Fruit fly (Drosophila melanogaster) whole organism, embryonic: ENCODE measurements around the gene CG43645.

Source experiments
- Abd-B ChIP-seq: fragments of 200-800 bp; sonication (Bioruptor generic); optimal IDR thresholded peaks from 2 replicates; lab custom pipeline; 2018; ENCODE audit warnings: missing biosample characterization, mild to moderate bottlenecking, missing genetic modification characterization, moderate library complexity
- Awh ChIP-seq: fragments of 200-800 bp; sonication (Bioruptor generic); IDR thresholded peaks from 2 replicates; pipeline ENCODE4, ENCODE4 v1.3.6; 2022; ENCODE audit warnings: missing biosample characterization, missing genetic modification characterization
- Bteb2 ChIP-seq: fragments of 200-800 bp; sonication (Bioruptor generic); optimal IDR thresholded peaks from 2 replicates; lab custom pipeline; 2016; ENCODE audit warnings: missing biosample characterization, missing genetic modification characterization
- CG10431 ChIP-seq: fragments of 200-800 bp; sonication (Bioruptor generic); optimal IDR thresholded peaks from 3 replicates; lab custom pipeline; 2018; ENCODE audit warnings: missing biosample characterization, mild to moderate bottlenecking, missing genetic modification characterization
- CG10565 ChIP-seq: fragments of 200-800 bp; sonication (Bioruptor generic); optimal IDR thresholded peaks from 3 replicates; lab custom pipeline; 2016; ENCODE audit warnings: missing biosample characterization, mild to moderate bottlenecking, missing genetic modification characterization
- CG10959 ChIP-seq: fragments of 200-800 bp; sonication (Bioruptor generic); IDR thresholded peaks from 2 replicates; pipeline ENCODE4 v1.3.6; 2022; ENCODE audit warnings: missing biosample characterization, missing genetic modification characterization
- CG11456 ChIP-seq: fragments of 200-800 bp; sonication (Bioruptor generic); IDR thresholded peaks from 3 replicates; pipeline ENCODE4 v1.3.6; 2022; ENCODE audit warnings: missing biosample characterization, missing genetic modification characterization
- CG13287 ChIP-seq: fragments of 200-800 bp; sonication (Bioruptor generic); IDR thresholded peaks from 2 replicates; pipeline ENCODE4 v1.3.6; 2022; ENCODE audit warnings: missing biosample characterization, missing genetic modification characterization; ENCODE audit not compliant: partially characterized antibody
- CG13424 ChIP-seq: fragments of 200-800 bp; sonication (Bioruptor generic); optimal IDR thresholded peaks from 2 replicates; lab custom pipeline; 2019; ENCODE audit warnings: missing biosample characterization, mild to moderate bottlenecking, missing genetic modification characterization, moderate library complexity
- CG14050 ChIP-seq: fragments of 200-800 bp; sonication (Bioruptor generic); IDR thresholded peaks from 3 replicates; pipeline ENCODE4 v1.3.6; 2022; ENCODE audit warnings: missing biosample characterization, missing genetic modification characterization
- CG1647 ChIP-seq: fragments of 200-800 bp; sonication (Bioruptor generic); optimal IDR thresholded peaks from 3 replicates; lab custom pipeline; 2016; ENCODE audit warnings: missing biosample characterization, missing genetic modification characterization
- CG16815 ChIP-seq: fragments of 200-800 bp; sonication (Bioruptor generic); optimal IDR thresholded peaks from 3 replicates; lab custom pipeline; 2017; ENCODE audit warnings: missing biosample characterization, mild to moderate bottlenecking, missing genetic modification characterization
- CG17802 ChIP-seq: fragments of 200-800 bp; sonication (Bioruptor generic); optimal IDR thresholded peaks from 2 replicates; lab custom pipeline; 2018; ENCODE audit warnings: missing biosample characterization, mild to moderate bottlenecking, missing genetic modification characterization, moderate library complexity
- CG2199 ChIP-seq: fragments of 200-800 bp; sonication (Bioruptor generic); IDR thresholded peaks from 3 replicates; pipeline ENCODE4 v1.3.6; 2022; ENCODE audit warnings: missing biosample characterization, missing genetic modification characterization
- CG31388 ChIP-seq: fragments of 200-800 bp; sonication (Bioruptor generic); optimal IDR thresholded peaks from 2 replicates; lab custom pipeline; 2016; ENCODE audit warnings: missing biosample characterization, missing genetic modification characterization
- CG5953 ChIP-seq: fragments of 200-800 bp; sonication (Bioruptor generic); IDR thresholded peaks from 2 replicates; pipeline ENCODE4 v1.3.6; 2022; ENCODE audit warnings: missing biosample characterization, missing genetic modification characterization
- CG7839 ChIP-seq: fragments of 200-800 bp; sonication (Bioruptor generic); optimal IDR thresholded peaks from 3 replicates; lab custom pipeline; 2018; ENCODE audit warnings: missing biosample characterization, mild to moderate bottlenecking, missing genetic modification characterization, moderate library complexity
- CG8359 ChIP-seq: fragments of 200-800 bp; sonication (Bioruptor generic); optimal IDR thresholded peaks from 2 replicates; lab custom pipeline; 2017; ENCODE audit warnings: missing biosample characterization, mild to moderate bottlenecking, missing genetic modification characterization, borderline replicate concordance
- CG8944 ChIP-seq: fragments of 200-800 bp; sonication (Bioruptor generic); optimal IDR thresholded peaks from 3 replicates; lab custom pipeline; 2016; ENCODE audit warnings: missing biosample characterization, missing genetic modification characterization
- CG9437 ChIP-seq: fragments of 200-800 bp; sonication (Bioruptor generic); optimal IDR thresholded peaks from 2 replicates; lab custom pipeline; 2018; ENCODE audit warnings: missing biosample characterization, mild to moderate bottlenecking, missing genetic modification characterization
- CG9932 ChIP-seq: fragments of 200-800 bp; sonication (Bioruptor generic); IDR thresholded peaks from 2 replicates; pipeline ENCODE4 v1.3.6; 2022; ENCODE audit warnings: missing biosample characterization, missing genetic modification characterization
- CkIIα-i1 ChIP-seq: fragments of 200-800 bp; sonication (Bioruptor generic); IDR thresholded peaks from 2 replicates; pipeline ENCODE4 v1.3.6; 2022; ENCODE audit warnings: missing biosample characterization, missing genetic modification characterization
- Dll ChIP-seq: fragments of 200-800 bp; sonication (Bioruptor generic); IDR thresholded peaks from 4 replicates; pipeline ENCODE4 v1.3.6; 2022; ENCODE audit warnings: missing biosample characterization, missing genetic modification characterization; ENCODE audit not compliant: partially characterized antibody
- Ets65A ChIP-seq: fragments of 200-800 bp; sonication (Bioruptor generic); peaks from one replicate; lab custom pipeline; 2016; ENCODE audit warnings: missing biosample characterization, missing genetic modification characterization
- Fer1 ChIP-seq: fragments of 200-800 bp; sonication (Bioruptor generic); optimal IDR thresholded peaks from 2 replicates; lab custom pipeline; 2017; ENCODE audit warnings: missing biosample characterization, mild to moderate bottlenecking, missing genetic modification characterization
- Hr78 ChIP-seq, 2 experiments: fragments of 200-800 bp in 1 of 2; fragments of >200 bp in 1 of 2; sonication (Bioruptor generic) in 1 of 2; optimal IDR thresholded peaks; 2 replicates each; lab custom pipeline; 2017 to 2019; ENCODE audit warnings: missing biosample characterization in 2 of 2, missing genetic modification characterization in 2 of 2, mild to moderate bottlenecking in 1 of 2, moderate library complexity in 1 of 2
- Lhr ChIP-seq: fragments of 200-800 bp; sonication (Bioruptor generic); optimal IDR thresholded peaks from 3 replicates; lab custom pipeline; 2017; ENCODE audit warnings: mild to moderate bottlenecking, missing biosample characterization, missing genetic modification reagents, missing genetic modification characterization
- NC2α ChIP-seq: fragments of 200-800 bp; sonication (Bioruptor generic); optimal IDR thresholded peaks from 2 replicates; lab custom pipeline; 2016; ENCODE audit warnings: missing biosample characterization, missing genetic modification characterization
- Sry-β ChIP-seq: fragments of 200-800 bp; sonication (Bioruptor generic); optimal IDR thresholded peaks from 2 replicates; lab custom pipeline; 2018; ENCODE audit warnings: missing biosample characterization, mild to moderate bottlenecking, missing genetic modification characterization, moderate library complexity
- abd-A ChIP-seq: fragments of 200-800 bp; sonication (Bioruptor generic); optimal IDR thresholded peaks from 3 replicates; lab custom pipeline; 2019; ENCODE audit warnings: missing biosample characterization, mild to moderate bottlenecking, missing genetic modification characterization, moderate library complexity
- chinmo ChIP-seq: fragments of 200-800 bp; sonication (Bioruptor generic); IDR thresholded peaks from 4 replicates; pipeline ENCODE4 v1.3.6; 2022; ENCODE audit warnings: missing biosample characterization, missing genetic modification characterization; ENCODE audit not compliant: partially characterized antibody
- chm ChIP-seq: fragments of 200-800 bp; sonication (Bioruptor generic); IDR thresholded peaks from 2 replicates; pipeline ENCODE4 v1.3.6; 2022; ENCODE audit warnings: missing biosample characterization, missing genetic modification characterization
- danr ChIP-seq: fragments of 200-800 bp; sonication (Bioruptor generic); IDR thresholded peaks from 2 replicates; pipeline ENCODE4 v1.3.6; 2022; ENCODE audit warnings: missing biosample characterization, missing genetic modification characterization
- dmrt99B ChIP-seq: fragments of 200-800 bp; sonication (Bioruptor generic); optimal IDR thresholded peaks from 2 replicates; lab custom pipeline; 2018; ENCODE audit warnings: missing biosample characterization, mild to moderate bottlenecking, missing genetic modification characterization, moderate library complexity
- fd3F ChIP-seq: fragments of 200-800 bp; sonication (Bioruptor generic); optimal IDR thresholded peaks from 2 replicates; lab custom pipeline; 2018; ENCODE audit warnings: missing biosample characterization, mild to moderate bottlenecking, missing genetic modification characterization, moderate library complexity
- grn ChIP-seq: fragments of 200-800 bp; sonication (Bioruptor generic); optimal IDR thresholded peaks from 3 replicates; lab custom pipeline; 2017; ENCODE audit warnings: missing biosample characterization, missing genetic modification characterization
- gsb-n ChIP-seq: fragments of 200-800 bp; sonication (Bioruptor generic); optimal IDR thresholded peaks from 3 replicates; lab custom pipeline; 2018; ENCODE audit warnings: missing biosample characterization, mild to moderate bottlenecking, missing genetic modification characterization
- kni ChIP-seq: fragments of 200-800 bp; sonication (Bioruptor generic); optimal IDR thresholded peaks from 3 replicates; lab custom pipeline; 2017; ENCODE audit warnings: mild to moderate bottlenecking, missing biosample characterization, missing genetic modification reagents, missing genetic modification characterization
- oc ChIP-seq: fragments of 200-800 bp; sonication (Bioruptor generic); optimal IDR thresholded peaks from 2 replicates; lab custom pipeline; 2018; ENCODE audit warnings: missing biosample characterization, mild to moderate bottlenecking, missing genetic modification characterization, moderate library complexity
- onecut ChIP-seq: fragments of 200-800 bp; sonication (Bioruptor generic); IDR thresholded peaks from 2 replicates; pipeline ENCODE4 v1.3.6; 2022; ENCODE audit warnings: missing biosample characterization, missing genetic modification characterization
- pros ChIP-seq: fragments of 200-800 bp; sonication (Bioruptor generic); optimal IDR thresholded peaks from 3 replicates; lab custom pipeline; 2019; ENCODE audit warnings: missing biosample characterization, mild to moderate bottlenecking, missing genetic modification characterization, moderate library complexity
- pzg ChIP-seq: fragments of 200-800 bp; sonication (Bioruptor generic); optimal IDR thresholded peaks from 3 replicates; lab custom pipeline; 2018; ENCODE audit warnings: missing biosample characterization, mild to moderate bottlenecking, missing genetic modification characterization, moderate library complexity
- sd ChIP-seq: fragments of 200-800 bp; sonication (Bioruptor generic); optimal IDR thresholded peaks from 3 replicates; lab custom pipeline; 2018; ENCODE audit warnings: missing biosample characterization, mild to moderate bottlenecking, missing genetic modification characterization, moderate library complexity
- sens ChIP-seq: fragments of 200-800 bp; sonication (Bioruptor generic); peaks from one replicate; lab custom pipeline; 2016; ENCODE audit warnings: missing biosample characterization, missing genetic modification characterization
- unpg ChIP-seq: fragments of 200-800 bp; sonication (Bioruptor generic); optimal IDR thresholded peaks from 3 replicates; lab custom pipeline; 2018; ENCODE audit warnings: missing biosample characterization, mild to moderate bottlenecking, missing genetic modification characterization, moderate library complexity
- wek ChIP-seq: fragments of 200-800 bp; sonication (Bioruptor generic); optimal IDR thresholded peaks from 3 replicates; lab custom pipeline; 2018; ENCODE audit warnings: missing biosample characterization, mild to moderate bottlenecking, missing genetic modification characterization, moderate library complexity

CG43645 gene

dm6 chr2L:17484174-17484573 lies 1.4 kb upstream of the CG43645 start, which contains the start of the genes GCS2beta and CG5131 (continued):
- TF ChIP-seq dmrt99B (tag; lab: Kevin White, UChicago), result peak; percentile 84
- TF ChIP-seq CG14050 (GFP tag; lab: Robert Waterston, UW), result peak; percentile 93
- peak; percentile 90 for TF ChIP-seq fd3F (GFP tag; lab: Kevin White, UChicago)
- TF ChIP-seq Lhr (GFP tag; lab: Kevin White, UChicago), result peak; percentile 74
- peak; percentile 95 for TF ChIP-seq Bteb2 (GFP tag; lab: Kevin White, UChicago)
- no peak for TF ChIP-seq Fer1
- peak; percentile 94 for TF ChIP-seq CG1647 (GFP tag; lab: Kevin White, UChicago)
- peak; percentile 80 for TF ChIP-seq CG5953
- peak; percentile 82; the same call in 2 of the 4 replicates for TF ChIP-seq chinmo (GFP tag; lab: Robert Waterston, UW)
- peak; percentile 99 for TF ChIP-seq sens (GFP tag; lab: Kevin White, UChicago)
- TF ChIP-seq chm (GFP tag; lab: Robert Waterston, UW), result peak; percentile 71
- TF ChIP-seq Sry-β (GFP tag; lab: Kevin White, UChicago), result peak; percentile 23
- TF ChIP-seq onecut (GFP tag; lab: Robert Waterston, UW), result no peak
- TF ChIP-seq NC2α, result peak; percentile 88

dm6 chr2L:17486264-17486663 lies 707 bp downstream of the CG43645 start, which contains the start of gene CG43220:
Gene CG43220 (plus strand): TSS chr2L:17486564.
- TF ChIP-seq CG13287 (GFP tag; lab: Robert Waterston, UW) (no peak), CG7839 (tag; lab: Kevin White, UChicago) (no peak), CkIIα-i1 (GFP tag; lab: Robert Waterston, UW) (no peak), Dll (GFP tag; lab: Robert Waterston, UW) (no peak), CG16815 (no peak), CG9437 (GFP tag; lab: Kevin White, UChicago) (no peak), CG10431 (GFP tag; lab: Kevin White, UChicago) (no peak), CG10959 (GFP tag; lab: Robert Waterston, UW) (no peak), danr (GFP tag; lab: Robert Waterston, UW) (no peak), wek (no peak), Ets65A (no peak), CG31388 (no peak), CG9932 (GFP tag; lab: Robert Waterston, UW) (no peak), pzg (GFP tag; lab: Kevin White, UChicago) (no peak), CG1647 (GFP tag; lab: Kevin White, UChicago) (no peak), CG8944 (GFP tag; lab: Kevin White, UChicago) (no peak), CG8359 (GFP tag; lab: Kevin White, UChicago) (no peak)

- no peak for TF ChIP-seq Fer1
- TF ChIP-seq, all 482 proteins: peak for 0
These were observed 7.1 kb downstream of the CG43645 start for dm6 chr2L:17492680-17493079.

dm6 chr2L:17495759-17496158 lies 10.2 kb downstream of the CG43645 start:
- TF ChIP-seq oc (tag; lab: Kevin White, UChicago), result peak; percentile 64
- TF ChIP-seq CG13424 (tag; lab: Kevin White, UChicago), result no peak
- TF ChIP-seq gsb-n, result peak; percentile 48
- TF ChIP-seq kni (GFP tag; lab: Kevin White, UChicago), result peak; percentile 50
- TF ChIP-seq unpg (GFP tag; lab: Kevin White, UChicago), result no peak
- peak; percentile 37 for TF ChIP-seq grn (GFP tag; lab: Kevin White, UChicago)
- TF ChIP-seq abd-A (tag; lab: Kevin White, UChicago), result peak; percentile 82
- TF ChIP-seq CG17802 (tag; lab: Kevin White, UChicago), result no peak
- TF ChIP-seq CG10565 (GFP tag; lab: Kevin White, UChicago), result no peak
- TF ChIP-seq Hr78 (GFP tag; optimal IDR thresholded peaks at IDR 0.05; lab: Kevin White, UChicago), result peak in 1 of 2 experiments; percentile 56
- TF ChIP-seq Awh (GFP tag; lab: Robert Waterston, UW), result peak; percentile 44; the same call in 1 of the 2 replicates
- TF ChIP-seq CG11456 (GFP tag; lab: Robert Waterston, UW), result no peak
- TF ChIP-seq sd (tag; lab: Kevin White, UChicago), result no peak
- 0 out of 3 replicates have a peak, but pooled peaks have one; percentile 29 for TF ChIP-seq CG2199 (GFP tag; lab: Robert Waterston, UW)
- TF ChIP-seq Abd-B, result no peak
- TF ChIP-seq pros, result no peak
